Fruit fly (Drosophila melanogaster) whole organism, embryonic: ENCODE results near the gene NijB.

Source experiments
- Abd-B ChIP-seq: fragments of 200-800 bp; sonication (Bioruptor generic); optimal IDR thresholded peaks from 2 replicates; lab custom pipeline; 2018; ENCODE audit warnings: missing biosample characterization, mild to moderate bottlenecking, missing genetic modification characterization, moderate library complexity
- Ada2b ChIP-seq: fragments of 200-800 bp; sonication (Bioruptor generic); IDR thresholded peaks from 2 replicates; pipeline ENCODE4 v1.3.6; 2022; ENCODE audit warnings: missing biosample characterization, missing genetic modification characterization
- Atf-2 ChIP-seq: fragments of 200-800 bp; sonication (Bioruptor generic); optimal IDR thresholded peaks from 2 replicates; lab custom pipeline; 2016; ENCODE audit warnings: missing biosample characterization, missing genetic modification characterization
- BtbVII ChIP-seq: fragments of 200-800 bp; sonication (Bioruptor generic); optimal IDR thresholded peaks from 3 replicates; lab custom pipeline; 2017; ENCODE audit warnings: missing biosample characterization, mild to moderate bottlenecking, missing genetic modification characterization
- CG12071 ChIP-seq: fragments of 200-800 bp; sonication (Bioruptor generic); optimal IDR thresholded peaks from 3 replicates; lab custom pipeline; 2018; ENCODE audit warnings: missing biosample characterization, mild to moderate bottlenecking, missing genetic modification characterization
- CG12104 ChIP-seq: fragments of 200-800 bp; sonication (Bioruptor generic); optimal IDR thresholded peaks from 3 replicates; lab custom pipeline; 2016; ENCODE audit warnings: missing biosample characterization, missing genetic modification characterization
- CG12155 ChIP-seq: fragments of 200-800 bp; sonication (Bioruptor generic); optimal IDR thresholded peaks from 3 replicates; lab custom pipeline; 2016; ENCODE audit warnings: missing biosample characterization, missing genetic modification characterization
- CG13624 ChIP-seq: fragments of 200-800 bp; sonication (Bioruptor generic); optimal IDR thresholded peaks from 2 replicates; lab custom pipeline; 2016; ENCODE audit warnings: missing biosample characterization, missing genetic modification characterization
- CG15073 ChIP-seq: fragments of 200-800 bp; sonication (Bioruptor generic); optimal IDR thresholded peaks from 2 replicates; lab custom pipeline; 2016; ENCODE audit warnings: missing biosample characterization, missing genetic modification characterization
- CG1529 ChIP-seq: fragments of 200-800 bp; sonication (Bioruptor generic); optimal IDR thresholded peaks from 3 replicates; lab custom pipeline; 2018; ENCODE audit warnings: missing biosample characterization, missing genetic modification characterization
- CG15479 ChIP-seq: fragments of 200-800 bp; sonication (Bioruptor generic); optimal IDR thresholded peaks from 3 replicates; lab custom pipeline; 2019; ENCODE audit warnings: missing biosample characterization, mild to moderate bottlenecking, missing genetic modification characterization, moderate library complexity
- CG1603 ChIP-seq: fragments of 200-800 bp; sonication (Bioruptor generic); optimal IDR thresholded peaks from 2 replicates; lab custom pipeline; 2019; ENCODE audit warnings: missing biosample characterization, mild to moderate bottlenecking, missing genetic modification characterization, moderate library complexity
- CG1647 ChIP-seq: fragments of 200-800 bp; sonication (Bioruptor generic); optimal IDR thresholded peaks from 3 replicates; lab custom pipeline; 2016; ENCODE audit warnings: missing biosample characterization, missing genetic modification characterization
- CG1832 ChIP-seq: fragments of 200-800 bp; sonication (Bioruptor generic); optimal IDR thresholded peaks from 2 replicates; lab custom pipeline; 2017; ENCODE audit warnings: missing biosample characterization, mild to moderate bottlenecking, missing genetic modification characterization, inconsistent platforms
- CG18764 ChIP-seq: fragments of 200-800 bp; sonication (Bioruptor generic); optimal IDR thresholded peaks from 3 replicates; lab custom pipeline; 2016; ENCODE audit warnings: missing biosample characterization, missing genetic modification characterization
- CG31388 ChIP-seq: fragments of 200-800 bp; sonication (Bioruptor generic); optimal IDR thresholded peaks from 2 replicates; lab custom pipeline; 2016; ENCODE audit warnings: missing biosample characterization, missing genetic modification characterization
- CG32767 ChIP-seq: fragments of 200-800 bp; sonication (Bioruptor generic); IDR thresholded peaks from 2 replicates; pipeline ENCODE4 v1.3.6; 2022; ENCODE audit warnings: missing biosample characterization, missing genetic modification characterization
- CG8388 ChIP-seq: fragments of 200-800 bp; sonication (Bioruptor generic); optimal IDR thresholded peaks from 2 replicates; lab custom pipeline; 2019; ENCODE audit warnings: missing biosample characterization, mild to moderate bottlenecking, missing genetic modification characterization, moderate library complexity
- CG9727 ChIP-seq: fragments of 200-800 bp; sonication (Bioruptor generic); optimal IDR thresholded peaks from 3 replicates; lab custom pipeline; 2017; ENCODE audit warnings: missing biosample characterization, mild to moderate bottlenecking, missing genetic modification characterization
- Deaf1 ChIP-seq: fragments of 200-800 bp; optimal IDR thresholded peaks from 3 replicates; lab custom pipeline; 2019; ENCODE audit warnings: missing biosample characterization, mild to moderate bottlenecking, missing genetic modification characterization, moderate library complexity
- Drgx ChIP-seq: fragments of 200-800 bp; sonication (Bioruptor generic); IDR thresholded peaks from 2 replicates; pipeline ENCODE4 v1.3.6; 2022; ENCODE audit warnings: missing biosample characterization, missing genetic modification characterization
- HLH54F ChIP-seq: fragments of 200-800 bp; sonication (Bioruptor generic); optimal IDR thresholded peaks from 3 replicates; lab custom pipeline; 2016; ENCODE audit warnings: missing biosample characterization, missing genetic modification characterization
- HmgZ ChIP-seq: fragments of 200-800 bp; sonication (Bioruptor generic); optimal IDR thresholded peaks from 2 replicates; lab custom pipeline; 2018; ENCODE audit warnings: missing biosample characterization, mild to moderate bottlenecking, missing genetic modification characterization
- Hmr ChIP-seq: fragments of 200-800 bp; sonication (Bioruptor generic); optimal IDR thresholded peaks from 3 replicates; lab custom pipeline; 2017; ENCODE audit warnings: mild to moderate bottlenecking, missing biosample characterization, missing genetic modification reagents, missing genetic modification characterization
- MTF-1 ChIP-seq: fragments of 200-800 bp; sonication (Bioruptor generic); optimal IDR thresholded peaks from 2 replicates; lab custom pipeline; 2018; ENCODE audit warnings: missing biosample characterization, mild to moderate bottlenecking, missing genetic modification characterization, borderline replicate concordance
- Max ChIP-seq: fragments of 200-800 bp; sonication (Bioruptor generic); optimal IDR thresholded peaks from 2 replicates; lab custom pipeline; 2016; ENCODE audit warnings: missing biosample characterization, mild to moderate bottlenecking, missing genetic modification characterization
- Myb ChIP-seq: fragments of 200-800 bp; sonication (Bioruptor generic); optimal IDR thresholded peaks from 2 replicates; lab custom pipeline; 2016; ENCODE audit warnings: missing biosample characterization, missing genetic modification characterization
- NfI ChIP-seq: fragments of 200-800 bp; sonication (Bioruptor generic); optimal IDR thresholded peaks from 3 replicates; lab custom pipeline; 2018; ENCODE audit warnings: missing biosample characterization, mild to moderate bottlenecking, missing genetic modification characterization, moderate library complexity
- Ravus ChIP-seq: fragments of 200-800 bp; sonication (Bioruptor generic); IDR thresholded peaks from 2 replicates; pipeline ENCODE4 v1.3.6; 2022; ENCODE audit warnings: missing biosample characterization, missing genetic modification characterization
- Tbp ChIP-seq: fragments of >200 bp; optimal IDR thresholded peaks from 2 replicates; lab custom pipeline; 2018; ENCODE audit warnings: missing biosample characterization, missing genetic modification characterization
- Trl ChIP-seq, 3 experiments: fragments of >200 bp in 2 of 3; fragments of 200-800 bp in 1 of 3; sonication (Bioruptor generic) in 1 of 3; optimal IDR thresholded peaks; 2 replicates in 1 of 3; 3 replicates in 2 of 3; lab custom pipeline; 2016 to 2017; ENCODE audit warnings: missing biosample characterization in 1 of 3, missing genetic modification characterization in 1 of 3
- Vsx1 ChIP-seq: fragments of 200-800 bp; sonication (Bioruptor generic); optimal IDR thresholded peaks from 2 replicates; lab custom pipeline; 2017; ENCODE audit warnings: missing biosample characterization, mild to moderate bottlenecking, missing genetic modification characterization, missing genetic modification reagents
- ac ChIP-seq: fragments of 200-800 bp; sonication (Bioruptor generic); optimal IDR thresholded peaks from 3 replicates; lab custom pipeline; 2017; ENCODE audit warnings: missing biosample characterization, mild to moderate bottlenecking, missing genetic modification characterization
- ara ChIP-seq: fragments of 200-800 bp; sonication (Bioruptor generic); IDR thresholded peaks from 2 replicates; pipeline ENCODE4 v1.3.6; 2022; ENCODE audit warnings: missing biosample characterization, missing genetic modification characterization
- br ChIP-seq: fragments of >200 bp; optimal IDR thresholded peaks from 2 replicates; lab custom pipeline; 2017
- corto ChIP-seq: fragments of 200-800 bp; sonication (Bioruptor generic); optimal IDR thresholded peaks from 2 replicates; lab custom pipeline; 2016; ENCODE audit warnings: missing biosample characterization, mild to moderate bottlenecking, missing genetic modification characterization, moderate library complexity
- da ChIP-seq: fragments of 200-800 bp; sonication (Bioruptor generic); optimal IDR thresholded peaks from 2 replicates; lab custom pipeline; 2016; ENCODE audit warnings: missing biosample characterization, missing genetic modification characterization
- dysf ChIP-seq: fragments of 200-800 bp; sonication (Bioruptor generic); IDR thresholded peaks from 3 replicates; pipeline ENCODE4 v1.3.6; 2022; ENCODE audit warnings: missing biosample characterization, missing genetic modification characterization
- esg ChIP-seq: fragments of 200-800 bp; sonication (Bioruptor generic); conservative IDR thresholded peaks from 2 replicates; pipeline ENCODE4 v1.3.6; 2022; ENCODE audit warnings: missing biosample characterization, missing genetic modification characterization
- gcm2 ChIP-seq: fragments of 200-800 bp; sonication (Bioruptor generic); optimal IDR thresholded peaks from 2 replicates; lab custom pipeline; 2016; ENCODE audit warnings: missing biosample characterization, missing genetic modification characterization
- hbn ChIP-seq: fragments of 200-800 bp; sonication (Bioruptor generic); IDR thresholded peaks from 2 replicates; pipeline ENCODE4 v1.3.6; 2022; ENCODE audit warnings: missing biosample characterization, missing genetic modification characterization; ENCODE audit not compliant: partially characterized antibody
- inv ChIP-seq: fragments of 200-800 bp; sonication (Bioruptor generic); IDR thresholded peaks from 2 replicates; pipeline ENCODE4 v1.3.6; 2022; ENCODE audit warnings: missing biosample characterization, missing genetic modification characterization; ENCODE audit not compliant: partially characterized antibody
- mam ChIP-seq: fragments of 200-800 bp; sonication (Bioruptor generic); optimal IDR thresholded peaks from 3 replicates; lab custom pipeline; 2016; ENCODE audit warnings: missing biosample characterization, missing genetic modification characterization
- pho ChIP-seq: fragments of 200-800 bp; sonication (Bioruptor generic); optimal IDR thresholded peaks from 2 replicates; lab custom pipeline; 2016; ENCODE audit warnings: missing biosample characterization, missing genetic modification characterization
- pnt ChIP-seq: fragments of 200-800 bp; sonication (Bioruptor generic); optimal IDR thresholded peaks from 3 replicates; lab custom pipeline; 2016; ENCODE audit warnings: missing biosample characterization, missing genetic modification characterization
- pros ChIP-seq: fragments of 200-800 bp; sonication (Bioruptor generic); optimal IDR thresholded peaks from 3 replicates; lab custom pipeline; 2019; ENCODE audit warnings: missing biosample characterization, mild to moderate bottlenecking, missing genetic modification characterization, moderate library complexity
- rib ChIP-seq: fragments of 200-800 bp; sonication (Bioruptor generic); IDR thresholded peaks from 2 replicates; pipeline ENCODE4 v1.3.6; 2022; ENCODE audit warnings: missing biosample characterization, missing genetic modification characterization
- sens ChIP-seq: fragments of 200-800 bp; sonication (Bioruptor generic); peaks from one replicate; lab custom pipeline; 2016; ENCODE audit warnings: missing biosample characterization, missing genetic modification characterization
- trem ChIP-seq: fragments of 200-800 bp; optimal IDR thresholded peaks from 3 replicates; lab custom pipeline; 2019; ENCODE audit warnings: missing biosample characterization, mild to moderate bottlenecking, missing genetic modification characterization, moderate library complexity

The NijB gene

dm6 chr3L:18890283-18891175 is 1.7 kb upstream of the NijB start, which contains the start of gene CG3961 (continued):
- TF ChIP-seq CG1603 (tag; lab: Kevin White, UChicago) (peak; percentile 90), CG18764 (GFP tag; lab: Kevin White, UChicago) (peak; percentile 93), NfI (GFP tag; lab: Kevin White, UChicago) (peak; percentile 95), Trl (optimal IDR thresholded peaks at IDR 0.05; lab: Kevin White, UChicago) (peak; percentile 79 to 92), Trl (GFP tag; optimal IDR thresholded peaks at IDR 0.05; lab: Kevin White, UChicago) (peak; percentile 83), gcm2 (GFP tag; lab: Kevin White, UChicago) (peak; percentile 79), CG12071 (peak; percentile 72), Abd-B (GFP tag; lab: Kevin White, UChicago) (peak; percentile 97), BtbVII (GFP tag; lab: Kevin White, UChicago) (peak; percentile 93), Max (GFP tag; lab: Kevin White, UChicago) (peak; percentile 96), HLH54F (peak; percentile 75), mam (GFP tag; lab: Kevin White, UChicago) (peak; percentile 82), pnt (GFP tag; lab: Kevin White, UChicago) (peak; percentile 83), Atf-2 (GFP tag; lab: Kevin White, UChicago) (peak; percentile 88), CG12104 (GFP tag; lab: Kevin White, UChicago) (peak; percentile 98), esg (GFP tag; lab: Robert Waterston, UW) (peak; percentile 94), inv (GFP tag; lab: Robert Waterston, UW) (no peak), rib (no peak), CG31388 (GFP tag; lab: Kevin White, UChicago) (peak; percentile 81), MTF-1 (GFP tag; lab: Kevin White, UChicago) (peak; percentile 78), sens (GFP tag; lab: Kevin White, UChicago) (peak; percentile 99), br (no peak), Ada2b (peak; percentile 80), pros (GFP tag; lab: Kevin White, UChicago) (peak; percentile 56), CG32767 (peak; percentile 94), Ravus (GFP tag; lab: Robert Waterston, UW) (peak; percentile 71), HmgZ (peak; percentile 95), da (GFP tag; lab: Kevin White, UChicago) (peak; percentile 53), Myb (GFP tag; lab: Kevin White, UChicago) (peak; percentile 58), CG13624 (GFP tag; lab: Kevin White, UChicago) (peak; percentile 78), hbn (GFP tag; lab: Robert Waterston, UW) (no peak), CG12155 (GFP tag; lab: Kevin White, UChicago) (peak; percentile 89), trem (tag; lab: Kevin White, UChicago) (peak; percentile 96), Drgx (GFP tag; lab: Robert Waterston, UW) (peak; percentile 93), dysf (GFP tag; lab: Robert Waterston, UW) (peak; percentile 94), CG9727 (GFP tag; lab: Kevin White, UChicago) (peak; percentile 100), ara (GFP tag; lab: Robert Waterston, UW) (peak; percentile 91; the same call in 1 of the 2 replicates), pho (GFP tag; lab: Kevin White, UChicago) (peak; percentile 87), Tbp (GFP tag; lab: Kevin White, UChicago) (no peak), corto (GFP tag; lab: Kevin White, UChicago) (peak; percentile 87), CG1529 (GFP tag; lab: Kevin White, UChicago) (peak; percentile 99), CG15073 (GFP tag; lab: Kevin White, UChicago) (peak; percentile 77), Vsx1 (GFP tag; lab: Kevin White, UChicago) (peak; percentile 94), CG8388 (GFP tag; lab: Kevin White, UChicago) (peak; percentile 98), Hmr (peak; percentile 98), CG15479 (GFP tag; lab: Kevin White, UChicago) (peak; percentile 37), Deaf1 (tag; lab: Kevin White, UChicago) (peak; percentile 86), CG1647 (GFP tag; lab: Kevin White, UChicago) (peak; percentile 69), ac (GFP tag; lab: Kevin White, UChicago) (peak; percentile 76), CG1832 (GFP tag; lab: Kevin White, UChicago) (no peak)
